Fruit fly (Drosophila melanogaster) whole organism, embryonic: Measurements from ENCODE around the gene RNF220.
A peak's percentile ranks its signal among the peaks of the same experiment; 100 is the strongest.

Experiments
- Ada2b ChIP-seq: fragments of 200-800 bp; sonication (Bioruptor generic); IDR thresholded peaks from 2 replicates; pipeline ENCODE4 v1.3.6; 2022; ENCODE audit warnings: missing biosample characterization, missing genetic modification characterization
- B-H2 ChIP-seq: fragments of 200-800 bp; sonication (Bioruptor generic); optimal IDR thresholded peaks from 2 replicates; lab custom pipeline; 2018; ENCODE audit warnings: missing biosample characterization, mild to moderate bottlenecking, missing genetic modification characterization
- CG11695 ChIP-seq: fragments of 200-800 bp; sonication (Bioruptor generic); IDR thresholded peaks from 3 replicates; pipeline ENCODE4 v1.3.6; 2022; ENCODE audit warnings: missing biosample characterization, missing genetic modification characterization
- CG13624 ChIP-seq: fragments of 200-800 bp; sonication (Bioruptor generic); optimal IDR thresholded peaks from 2 replicates; lab custom pipeline; 2016; ENCODE audit warnings: missing biosample characterization, missing genetic modification characterization
- CG14441 ChIP-seq: fragments of 200-800 bp; sonication (Bioruptor generic); IDR thresholded peaks from 2 replicates; pipeline ENCODE4 v1.3.6; 2022; ENCODE audit warnings: missing biosample characterization, missing genetic modification characterization
- CG1602 ChIP-seq: fragments of 200-800 bp; sonication (Bioruptor generic); optimal IDR thresholded peaks from 3 replicates; lab custom pipeline; 2016; ENCODE audit warnings: missing biosample characterization, missing genetic modification characterization
- CG16813 ChIP-seq: fragments of 200-800 bp; sonication (Bioruptor generic); IDR thresholded peaks from 3 replicates; pipeline ENCODE4 v1.3.6; 2022; ENCODE audit warnings: missing biosample characterization, missing genetic modification characterization; ENCODE audit not compliant: partially characterized antibody
- CG2129 ChIP-seq: fragments of 200-800 bp; sonication (Bioruptor generic); IDR thresholded peaks from 2 replicates; pipeline ENCODE4 v1.3.6; 2022; ENCODE audit warnings: missing biosample characterization, missing genetic modification characterization; ENCODE audit not compliant: partially characterized antibody
- CG5245 ChIP-seq: fragments of 200-800 bp; sonication (Bioruptor generic); optimal IDR thresholded peaks from 3 replicates; lab custom pipeline; 2016; ENCODE audit warnings: missing biosample characterization, missing genetic modification characterization
- CG6654 ChIP-seq: fragments of 200-800 bp; sonication (Bioruptor generic); optimal IDR thresholded peaks from 2 replicates; lab custom pipeline; 2017; ENCODE audit warnings: missing biosample characterization, mild to moderate bottlenecking, missing genetic modification characterization
- CG6765 ChIP-seq: fragments of 200-800 bp; sonication (Bioruptor generic); optimal IDR thresholded peaks from 3 replicates; lab custom pipeline; 2017; ENCODE audit warnings: missing biosample characterization, mild to moderate bottlenecking, missing genetic modification characterization
- CG6854 ChIP-seq: fragments of 200-800 bp; sonication (Bioruptor generic); optimal IDR thresholded peaks from 3 replicates; lab custom pipeline; 2017; ENCODE audit warnings: missing biosample characterization, mild to moderate bottlenecking, missing genetic modification characterization
- CG7839 ChIP-seq: fragments of 200-800 bp; sonication (Bioruptor generic); optimal IDR thresholded peaks from 3 replicates; lab custom pipeline; 2018; ENCODE audit warnings: missing biosample characterization, mild to moderate bottlenecking, missing genetic modification characterization, moderate library complexity
- CG8359 ChIP-seq: fragments of 200-800 bp; sonication (Bioruptor generic); optimal IDR thresholded peaks from 2 replicates; lab custom pipeline; 2017; ENCODE audit warnings: missing biosample characterization, mild to moderate bottlenecking, missing genetic modification characterization, borderline replicate concordance
- CTCF ChIP-seq: fragments of 200-800 bp; sonication (Bioruptor generic); optimal IDR thresholded peaks from 2 replicates; lab custom pipeline; 2017; ENCODE audit warnings: missing biosample characterization, mild to moderate bottlenecking, missing genetic modification characterization, moderate library complexity
- CoRest ChIP-seq: fragments of 200-800 bp; sonication (Bioruptor generic); optimal IDR thresholded peaks from 3 replicates; lab custom pipeline; 2018; ENCODE audit warnings: missing biosample characterization, mild to moderate bottlenecking, missing genetic modification characterization, moderate library complexity
- CrebB ChIP-seq: fragments of 200-800 bp; sonication (Bioruptor generic); optimal IDR thresholded peaks from 3 replicates; lab custom pipeline; 2018; ENCODE audit warnings: missing biosample characterization, mild to moderate bottlenecking, missing genetic modification characterization
- Dip2 ChIP-seq: fragments of 200-800 bp; sonication (Bioruptor generic); IDR thresholded peaks from 2 replicates; pipeline ENCODE4 v1.3.6; 2022; ENCODE audit warnings: missing biosample characterization, missing genetic modification characterization
- Fer3 ChIP-seq: fragments of 200-800 bp; sonication (Bioruptor generic); optimal IDR thresholded peaks from 2 replicates; lab custom pipeline; 2018; ENCODE audit warnings: missing biosample characterization, mild to moderate bottlenecking, missing genetic modification characterization, moderate library complexity
- MTF-1 ChIP-seq: fragments of 200-800 bp; sonication (Bioruptor generic); optimal IDR thresholded peaks from 2 replicates; lab custom pipeline; 2018; ENCODE audit warnings: missing biosample characterization, mild to moderate bottlenecking, missing genetic modification characterization, borderline replicate concordance
- Myb ChIP-seq: fragments of 200-800 bp; sonication (Bioruptor generic); optimal IDR thresholded peaks from 2 replicates; lab custom pipeline; 2016; ENCODE audit warnings: missing biosample characterization, missing genetic modification characterization
- NFAT ChIP-seq: fragments of 200-800 bp; sonication (Bioruptor generic); IDR thresholded peaks from 2 replicates; pipeline ENCODE4 v1.3.6; 2022; ENCODE audit warnings: missing biosample characterization, missing genetic modification characterization
- Neu2 ChIP-seq: fragments of 200-800 bp; sonication (Bioruptor generic); optimal IDR thresholded peaks from 3 replicates; lab custom pipeline; 2016; ENCODE audit warnings: missing biosample characterization, missing genetic modification characterization, borderline replicate concordance
- Sox100B ChIP-seq: fragments of 200-800 bp; sonication (Bioruptor generic); optimal IDR thresholded peaks from 3 replicates; lab custom pipeline; 2018; ENCODE audit warnings: missing biosample characterization, mild to moderate bottlenecking, missing genetic modification characterization
- Sry-δ ChIP-seq: fragments of 200-800 bp; sonication (Bioruptor generic); optimal IDR thresholded peaks from 2 replicates; lab custom pipeline; 2016; ENCODE audit warnings: missing biosample characterization, missing genetic modification characterization
- Xbp1 ChIP-seq: fragments of 200-800 bp; sonication (Bioruptor generic); optimal IDR thresholded peaks from 3 replicates; lab custom pipeline; 2016; ENCODE audit warnings: missing biosample characterization, mild to moderate bottlenecking, missing genetic modification characterization
- YL-1 ChIP-seq: fragments of 200-800 bp; sonication (Bioruptor generic); optimal IDR thresholded peaks from 3 replicates; lab custom pipeline; 2017; ENCODE audit warnings: missing biosample characterization, mild to moderate bottlenecking, missing genetic modification characterization
- az2 ChIP-seq: fragments of 200-800 bp; sonication (Bioruptor generic); optimal IDR thresholded peaks from 3 replicates; lab custom pipeline; 2016; ENCODE audit warnings: missing biosample characterization, missing genetic modification characterization
- br ChIP-seq: fragments of >200 bp; optimal IDR thresholded peaks from 2 replicates; lab custom pipeline; 2017
- crol ChIP-seq: fragments of 200-800 bp; sonication (Bioruptor generic); IDR thresholded peaks from 2 replicates; pipeline ENCODE4 v1.3.6; 2022; ENCODE audit warnings: missing biosample characterization, missing genetic modification characterization
- da ChIP-seq: fragments of 200-800 bp; sonication (Bioruptor generic); optimal IDR thresholded peaks from 2 replicates; lab custom pipeline; 2016; ENCODE audit warnings: missing biosample characterization, missing genetic modification characterization
- dan ChIP-seq: fragments of 200-800 bp; sonication (Bioruptor generic); IDR thresholded peaks from 2 replicates; pipeline ENCODE4 v1.3.6; 2022; ENCODE audit warnings: missing biosample characterization, missing genetic modification characterization
- dmrt99B ChIP-seq: fragments of 200-800 bp; sonication (Bioruptor generic); optimal IDR thresholded peaks from 2 replicates; lab custom pipeline; 2018; ENCODE audit warnings: missing biosample characterization, mild to moderate bottlenecking, missing genetic modification characterization, moderate library complexity
- esg ChIP-seq: fragments of 200-800 bp; sonication (Bioruptor generic); conservative IDR thresholded peaks from 2 replicates; pipeline ENCODE4 v1.3.6; 2022; ENCODE audit warnings: missing biosample characterization, missing genetic modification characterization
- exex ChIP-seq: fragments of 200-800 bp; sonication (Bioruptor generic); optimal IDR thresholded peaks from 4 replicates; lab custom pipeline; 2018; ENCODE audit warnings: missing biosample characterization, mild to moderate bottlenecking, missing genetic modification characterization, moderate library complexity
- fd102C ChIP-seq: fragments of 200-800 bp; sonication (Bioruptor generic); optimal IDR thresholded peaks from 2 replicates; lab custom pipeline; 2018; ENCODE audit warnings: missing biosample characterization, mild to moderate bottlenecking, missing genetic modification characterization, moderate library complexity
- fd64A ChIP-seq: fragments of 200-800 bp; sonication (Bioruptor generic); optimal IDR thresholded peaks from 3 replicates; lab custom pipeline; 2018; ENCODE audit warnings: missing biosample characterization, mild to moderate bottlenecking, missing genetic modification characterization
- gem ChIP-seq: fragments of 200-800 bp; sonication (Bioruptor generic); optimal IDR thresholded peaks from 2 replicates; lab custom pipeline; 2019; ENCODE audit warnings: missing biosample characterization, mild to moderate bottlenecking, missing genetic modification characterization, moderate library complexity
- kah ChIP-seq: fragments of 200-800 bp; sonication (Bioruptor generic); optimal IDR thresholded peaks from 2 replicates; lab custom pipeline; 2018; ENCODE audit warnings: missing biosample characterization, mild to moderate bottlenecking, missing genetic modification characterization
- klu ChIP-seq: fragments of 200-800 bp; sonication (Bioruptor generic); IDR thresholded peaks from 2 replicates; pipeline ENCODE4 v1.3.6; 2022; ENCODE audit warnings: missing biosample characterization, missing genetic modification characterization
- luna ChIP-seq: fragments of 200-800 bp; sonication (Bioruptor generic); optimal IDR thresholded peaks from 2 replicates; lab custom pipeline; 2016; ENCODE audit warnings: missing biosample characterization, missing genetic modification characterization
- mam ChIP-seq: fragments of 200-800 bp; sonication (Bioruptor generic); optimal IDR thresholded peaks from 3 replicates; lab custom pipeline; 2016; ENCODE audit warnings: missing biosample characterization, missing genetic modification characterization
- oc ChIP-seq: fragments of 200-800 bp; sonication (Bioruptor generic); optimal IDR thresholded peaks from 2 replicates; lab custom pipeline; 2018; ENCODE audit warnings: missing biosample characterization, mild to moderate bottlenecking, missing genetic modification characterization, moderate library complexity
- run ChIP-seq: fragments of 200-800 bp; sonication (Bioruptor generic); optimal IDR thresholded peaks from 3 replicates; lab custom pipeline; 2018; ENCODE audit warnings: missing biosample characterization, mild to moderate bottlenecking, missing genetic modification characterization
- sd ChIP-seq: fragments of 200-800 bp; sonication (Bioruptor generic); optimal IDR thresholded peaks from 3 replicates; lab custom pipeline; 2018; ENCODE audit warnings: missing biosample characterization, mild to moderate bottlenecking, missing genetic modification characterization, moderate library complexity
- slp2 ChIP-seq: fragments of 200-800 bp; sonication (Bioruptor generic); optimal IDR thresholded peaks from 2 replicates; lab custom pipeline; 2016; ENCODE audit warnings: missing biosample characterization, missing genetic modification characterization
- sob ChIP-seq: fragments of 200-800 bp; sonication (Bioruptor generic); IDR thresholded peaks from 2 replicates; pipeline ENCODE4 v1.3.6; 2022; ENCODE audit warnings: missing biosample characterization, missing genetic modification characterization
- trem ChIP-seq: fragments of 200-800 bp; optimal IDR thresholded peaks from 3 replicates; lab custom pipeline; 2019; ENCODE audit warnings: missing biosample characterization, mild to moderate bottlenecking, missing genetic modification characterization, moderate library complexity
- wdn ChIP-seq: fragments of 200-800 bp; sonication (Bioruptor generic); IDR thresholded peaks from 2 replicates; pipeline ENCODE4 v1.3.6; 2022; ENCODE audit warnings: missing biosample characterization, missing genetic modification characterization
- zen ChIP-seq: fragments of 200-800 bp; sonication (Bioruptor generic); optimal IDR thresholded peaks from 3 replicates; lab custom pipeline; 2018; ENCODE audit warnings: missing biosample characterization, mild to moderate bottlenecking, missing genetic modification characterization, moderate library complexity

RNF220 gene

dm6 chr3R:22724149-22724973, 1.9 kb downstream of the RNF220 start, which contains the start of gene Irp-1A (continued):
- TF ChIP-seq Ada2b (GFP tag; lab: Robert Waterston, UW): peak; percentile 71
- TF ChIP-seq exex (tag; lab: Kevin White, UChicago): peak; percentile 67
- TF ChIP-seq CG11695 (GFP tag; lab: Robert Waterston, UW): peak; percentile 81
- peak; percentile 60 for TF ChIP-seq az2 (GFP tag; lab: Kevin White, UChicago)
- TF ChIP-seq Dip2 (GFP tag; lab: Robert Waterston, UW): no peak
- peak; percentile 91 for TF ChIP-seq Sry-δ (GFP tag; lab: Kevin White, UChicago)
- TF ChIP-seq CG1602 (GFP tag; lab: Kevin White, UChicago): peak; percentile 45
- peak; percentile 87 for TF ChIP-seq sob
- TF ChIP-seq kah (GFP tag; lab: Kevin White, UChicago): peak; percentile 13
- TF ChIP-seq Fer3: peak; percentile 79
- no peak for TF ChIP-seq da (GFP tag; lab: Kevin White, UChicago)
- peak; percentile 47; the same call in 1 of the 2 replicates for TF ChIP-seq esg (GFP tag; lab: Robert Waterston, UW)
- TF ChIP-seq dmrt99B (tag; lab: Kevin White, UChicago): peak; percentile 83
- peak; percentile 81 for TF ChIP-seq Sox100B (GFP tag; lab: Kevin White, UChicago)
- TF ChIP-seq NFAT (GFP tag; lab: Robert Waterston, UW): peak; percentile 64; the same call in 1 of the 2 replicates
- no peak for TF ChIP-seq MTF-1 (GFP tag; lab: Kevin White, UChicago)
- TF ChIP-seq B-H2 (GFP tag; lab: Kevin White, UChicago): peak; percentile 53
- peak; percentile 41 for TF ChIP-seq Myb
- TF ChIP-seq fd102C (GFP tag; lab: Kevin White, UChicago): no peak
- peak; percentile 58 for TF ChIP-seq CG6765
- TF ChIP-seq klu (GFP tag; lab: Robert Waterston, UW): peak; percentile 37; the same call in 1 of the 2 replicates
- no peak for TF ChIP-seq slp2
- TF ChIP-seq CG8359 (GFP tag; lab: Kevin White, UChicago): no peak
- no peak for TF ChIP-seq CTCF
- peak; percentile 86 for TF ChIP-seq CG7839 (tag; lab: Kevin White, UChicago)
- TF ChIP-seq CG13624: peak; percentile 47
- TF ChIP-seq CG14441 (GFP tag; lab: Robert Waterston, UW): peak; percentile 64
- TF ChIP-seq CG5245 (GFP tag; lab: Kevin White, UChicago): no peak
- no peak for TF ChIP-seq br (lab: Kevin White, UChicago)
- no peak for TF ChIP-seq dan
- peak; percentile 81 for TF ChIP-seq CG16813 (GFP tag; lab: Robert Waterston, UW)
- TF ChIP-seq fd64A (GFP tag; lab: Kevin White, UChicago): no peak
- TF ChIP-seq YL-1 (GFP tag; lab: Kevin White, UChicago): peak; percentile 83
- peak; percentile 74 for TF ChIP-seq wdn (GFP tag; lab: Robert Waterston, UW)
- TF ChIP-seq oc (tag; lab: Kevin White, UChicago): peak; percentile 78
- peak; percentile 80 for TF ChIP-seq trem (tag; lab: Kevin White, UChicago)
- peak; percentile 54 for TF ChIP-seq CrebB (tag; lab: Kevin White, UChicago)
- TF ChIP-seq gem (tag; lab: Kevin White, UChicago): peak; percentile 90
- no peak for TF ChIP-seq luna
- peak; percentile 75 for TF ChIP-seq Xbp1 (GFP tag; lab: Kevin White, UChicago)
- peak; percentile 71 for TF ChIP-seq CG2129 (GFP tag; lab: Robert Waterston, UW)
- TF ChIP-seq CG6654 (GFP tag; lab: Kevin White, UChicago): no peak
- TF ChIP-seq mam: peak; percentile 58
- TF ChIP-seq crol (GFP tag; lab: Robert Waterston, UW): no peak
- no peak for TF ChIP-seq Neu2 (GFP tag; lab: Kevin White, UChicago)
- TF ChIP-seq run (tag; lab: Kevin White, UChicago): peak; percentile 67
- peak; percentile 83 for TF ChIP-seq CoRest (tag; lab: Kevin White, UChicago)
- peak; percentile 57 for TF ChIP-seq zen (tag; lab: Kevin White, UChicago)
- TF ChIP-seq CG6854 (GFP tag; lab: Kevin White, UChicago): peak; percentile 14
- peak; percentile 51 for TF ChIP-seq sd
